Fruit fly (Drosophila melanogaster) whole organism, embryonic: ENCODE measurements around the gene CG1622.

Experiments
- Atf-2 ChIP-seq: fragments of 200-800 bp; sonication (Bioruptor generic); optimal IDR thresholded peaks from 2 replicates; lab custom pipeline; 2016; ENCODE audit warnings: missing biosample characterization, missing genetic modification characterization
- Atf3 ChIP-seq: fragments of 200-800 bp; sonication (Bioruptor generic); optimal IDR thresholded peaks from 3 replicates; lab custom pipeline; 2016; ENCODE audit warnings: missing biosample characterization, missing genetic modification characterization
- B-H1 ChIP-seq: fragments of 200-800 bp; sonication (Bioruptor generic); IDR thresholded peaks from 3 replicates; pipeline ENCODE4 v1.3.6; 2022; ENCODE audit warnings: missing biosample characterization, missing genetic modification characterization
- Bteb2 ChIP-seq: fragments of 200-800 bp; sonication (Bioruptor generic); optimal IDR thresholded peaks from 2 replicates; lab custom pipeline; 2016; ENCODE audit warnings: missing biosample characterization, missing genetic modification characterization
- CG10209 ChIP-seq: fragments of 200-800 bp; sonication (Bioruptor generic); optimal IDR thresholded peaks from 3 replicates; lab custom pipeline; 2017; ENCODE audit warnings: missing biosample characterization, mild to moderate bottlenecking, missing genetic modification characterization, missing genetic modification reagents
- CG1024 ChIP-seq: fragments of 200-800 bp; sonication (Bioruptor generic); IDR thresholded peaks from 2 replicates; pipeline ENCODE4 v1.3.6; 2022; ENCODE audit warnings: missing biosample characterization, missing genetic modification characterization
- CG10274 ChIP-seq: fragments of 200-800 bp; sonication (Bioruptor generic); optimal IDR thresholded peaks from 3 replicates; lab custom pipeline; 2017; ENCODE audit warnings: missing biosample characterization, mild to moderate bottlenecking, missing genetic modification characterization
- CG10959 ChIP-seq: fragments of 200-800 bp; sonication (Bioruptor generic); IDR thresholded peaks from 2 replicates; pipeline ENCODE4 v1.3.6; 2022; ENCODE audit warnings: missing biosample characterization, missing genetic modification characterization
- CG11093 ChIP-seq: fragments of 200-800 bp; sonication (Bioruptor generic); IDR thresholded peaks from 3 replicates; pipeline ENCODE4 v1.3.6; 2022; ENCODE audit warnings: missing biosample characterization, missing genetic modification characterization
- CG12219 ChIP-seq: fragments of 200-800 bp; sonication (Bioruptor generic); optimal IDR thresholded peaks from 3 replicates; lab custom pipeline; 2018; ENCODE audit warnings: missing biosample characterization, mild to moderate bottlenecking, missing genetic modification characterization
- CG13424 ChIP-seq: fragments of 200-800 bp; sonication (Bioruptor generic); optimal IDR thresholded peaks from 2 replicates; lab custom pipeline; 2019; ENCODE audit warnings: missing biosample characterization, mild to moderate bottlenecking, missing genetic modification characterization, moderate library complexity
- CG14014 ChIP-seq: fragments of 200-800 bp; sonication (Bioruptor generic); IDR thresholded peaks from 2 replicates; pipeline ENCODE4 v1.3.6; 2022; ENCODE audit warnings: missing biosample characterization, missing genetic modification characterization
- CG14050 ChIP-seq: fragments of 200-800 bp; sonication (Bioruptor generic); IDR thresholded peaks from 3 replicates; pipeline ENCODE4 v1.3.6; 2022; ENCODE audit warnings: missing biosample characterization, missing genetic modification characterization
- CG14710 ChIP-seq: fragments of 200-800 bp; sonication (Bioruptor generic); optimal IDR thresholded peaks from 3 replicates; lab custom pipeline; 2019; ENCODE audit warnings: missing biosample characterization, mild to moderate bottlenecking, missing genetic modification characterization, moderate library complexity
- CG32532 ChIP-seq: fragments of 200-800 bp; sonication (Bioruptor generic); IDR thresholded peaks from 2 replicates; pipeline ENCODE4 v1.3.6; 2022; ENCODE audit warnings: missing biosample characterization, missing genetic modification characterization
- CG33213 ChIP-seq: fragments of 200-800 bp; sonication (Bioruptor generic); optimal IDR thresholded peaks from 3 replicates; lab custom pipeline; 2016; ENCODE audit warnings: missing biosample characterization, missing genetic modification characterization
- CG3847 ChIP-seq: fragments of 200-800 bp; sonication (Bioruptor generic); IDR thresholded peaks from 2 replicates; pipeline ENCODE4 v1.3.6; 2022; ENCODE audit warnings: missing biosample characterization, missing genetic modification characterization
- CG3995 ChIP-seq: fragments of 200-800 bp; sonication (Bioruptor generic); optimal IDR thresholded peaks from 3 replicates; lab custom pipeline; 2016; ENCODE audit warnings: missing biosample characterization, missing genetic modification characterization
- CG4328 ChIP-seq: fragments of 200-800 bp; sonication (Bioruptor generic); optimal IDR thresholded peaks from 3 replicates; lab custom pipeline; 2017; ENCODE audit warnings: missing biosample characterization, missing genetic modification reagents, missing genetic modification characterization
- CG7357 ChIP-seq: fragments of 200-800 bp; sonication (Bioruptor generic); IDR thresholded peaks from 3 replicates; pipeline ENCODE4 v1.3.6; 2022; ENCODE audit warnings: missing biosample characterization, missing genetic modification characterization
- CG9817 ChIP-seq: fragments of 200-800 bp; sonication (Bioruptor generic); optimal IDR thresholded peaks from 2 replicates; lab custom pipeline; 2018; ENCODE audit warnings: missing biosample characterization, mild to moderate bottlenecking, missing genetic modification characterization, moderate library complexity
- Dfd ChIP-seq, 2 experiments: fragments of >200 bp; optimal IDR thresholded peaks; 2 replicates each; lab custom pipeline; 2017; ENCODE audit warnings: missing biosample characterization in 2 of 2, missing genetic modification characterization in 2 of 2
- Drgx ChIP-seq: fragments of 200-800 bp; sonication (Bioruptor generic); IDR thresholded peaks from 2 replicates; pipeline ENCODE4 v1.3.6; 2022; ENCODE audit warnings: missing biosample characterization, missing genetic modification characterization
- ERR ChIP-seq: fragments of 200-800 bp; sonication (Bioruptor generic); optimal IDR thresholded peaks from 2 replicates; lab custom pipeline; 2016; ENCODE audit warnings: missing biosample characterization, missing genetic modification characterization
- H15 ChIP-seq: fragments of 200-800 bp; sonication (Bioruptor generic); IDR thresholded peaks from 3 replicates; pipeline ENCODE4 v1.3.6; 2022; ENCODE audit warnings: missing biosample characterization, missing genetic modification characterization
- Hmx ChIP-seq: fragments of 200-800 bp; sonication (Bioruptor generic); optimal IDR thresholded peaks from 2 replicates; lab custom pipeline; 2016; ENCODE audit warnings: missing biosample characterization, missing genetic modification characterization
- Hsf ChIP-seq: fragments of 200-800 bp; sonication (Bioruptor generic); optimal IDR thresholded peaks from 3 replicates; lab custom pipeline; 2016; ENCODE audit warnings: missing biosample characterization, missing genetic modification characterization
- Lim3 ChIP-seq: fragments of 200-800 bp; sonication (Bioruptor generic); IDR thresholded peaks from 2 replicates; pipeline ENCODE4 v1.3.6; 2022; ENCODE audit warnings: missing biosample characterization, missing genetic modification characterization
- Mad ChIP-seq: fragments of 200-800 bp; sonication (Bioruptor generic); optimal IDR thresholded peaks from 2 replicates; lab custom pipeline; 2016; ENCODE audit warnings: missing biosample characterization, missing genetic modification characterization
- Rfx ChIP-seq: fragments of 200-800 bp; sonication (Bioruptor generic); IDR thresholded peaks from 2 replicates; pipeline ENCODE4 v1.3.6; 2022; ENCODE audit warnings: missing biosample characterization, missing genetic modification characterization
- aop ChIP-seq: fragments of 200-800 bp; sonication (Bioruptor generic); IDR thresholded peaks from 2 replicates; pipeline ENCODE4 v1.3.6; 2022; ENCODE audit warnings: missing biosample characterization, missing genetic modification characterization
- bab2 ChIP-seq: fragments of 200-800 bp; sonication (Bioruptor generic); optimal IDR thresholded peaks from 2 replicates; lab custom pipeline; 2016; ENCODE audit warnings: missing biosample characterization, missing genetic modification characterization
- cad ChIP-seq: fragments of >200 bp; optimal IDR thresholded peaks from 2 replicates; lab custom pipeline; 2017; ENCODE audit warnings: missing biosample characterization, missing genetic modification characterization
- chm ChIP-seq: fragments of 200-800 bp; sonication (Bioruptor generic); IDR thresholded peaks from 2 replicates; pipeline ENCODE4 v1.3.6; 2022; ENCODE audit warnings: missing biosample characterization, missing genetic modification characterization
- ci ChIP-seq: fragments of 200-800 bp; sonication (Bioruptor generic); IDR thresholded peaks from 3 replicates; pipeline ENCODE4 v1.3.6; 2022; ENCODE audit warnings: missing biosample characterization, missing genetic modification characterization
- crc ChIP-seq: fragments of 200-800 bp; sonication (Bioruptor generic); optimal IDR thresholded peaks from 2 replicates; lab custom pipeline; 2016; ENCODE audit warnings: missing biosample characterization, missing genetic modification characterization
- croc ChIP-seq: fragments of 200-800 bp; sonication (Bioruptor generic); conservative IDR thresholded peaks from 3 replicates; pipeline ENCODE4 v1.3.6; 2022; ENCODE audit warnings: missing biosample characterization, missing genetic modification characterization
- danr ChIP-seq: fragments of 200-800 bp; sonication (Bioruptor generic); IDR thresholded peaks from 2 replicates; pipeline ENCODE4 v1.3.6; 2022; ENCODE audit warnings: missing biosample characterization, missing genetic modification characterization
- dmrt11E ChIP-seq: fragments of 200-800 bp; sonication (Bioruptor generic); optimal IDR thresholded peaks from 3 replicates; lab custom pipeline; 2018; ENCODE audit warnings: missing biosample characterization, mild to moderate bottlenecking, missing genetic modification characterization, moderate library complexity
- dmrt99B ChIP-seq: fragments of 200-800 bp; sonication (Bioruptor generic); optimal IDR thresholded peaks from 2 replicates; lab custom pipeline; 2018; ENCODE audit warnings: missing biosample characterization, mild to moderate bottlenecking, missing genetic modification characterization, moderate library complexity
- fru ChIP-seq: fragments of >200 bp; optimal IDR thresholded peaks from 2 replicates; lab custom pipeline; 2017
- her ChIP-seq: fragments of 200-800 bp; sonication (Bioruptor generic); optimal IDR thresholded peaks from 2 replicates; lab custom pipeline; 2016; ENCODE audit warnings: missing biosample characterization, missing genetic modification characterization
- inv ChIP-seq: fragments of 200-800 bp; sonication (Bioruptor generic); IDR thresholded peaks from 2 replicates; pipeline ENCODE4 v1.3.6; 2022; ENCODE audit warnings: missing biosample characterization, missing genetic modification characterization; ENCODE audit not compliant: partially characterized antibody
- ken ChIP-seq: fragments of 200-800 bp; sonication (Bioruptor generic); IDR thresholded peaks from 3 replicates; pipeline ENCODE4 v1.3.6; 2022; ENCODE audit warnings: missing biosample characterization, missing genetic modification characterization
- klu ChIP-seq: fragments of 200-800 bp; sonication (Bioruptor generic); IDR thresholded peaks from 2 replicates; pipeline ENCODE4 v1.3.6; 2022; ENCODE audit warnings: missing biosample characterization, missing genetic modification characterization
- lilli ChIP-seq: fragments of 200-800 bp; sonication (Bioruptor generic); optimal IDR thresholded peaks from 3 replicates; lab custom pipeline; 2016; ENCODE audit warnings: missing biosample characterization, missing genetic modification characterization
- onecut ChIP-seq: fragments of 200-800 bp; sonication (Bioruptor generic); IDR thresholded peaks from 2 replicates; pipeline ENCODE4 v1.3.6; 2022; ENCODE audit warnings: missing biosample characterization, missing genetic modification characterization
- org-1 ChIP-seq: fragments of 200-800 bp; sonication (Bioruptor generic); optimal IDR thresholded peaks from 2 replicates; lab custom pipeline; 2017; ENCODE audit warnings: missing biosample characterization, missing genetic modification characterization
- sc ChIP-seq, 3 experiments: fragments of >200 bp in 2 of 3; fragments of 200-800 bp in 1 of 3; sonication (Bioruptor generic) in 1 of 3; optimal IDR thresholded peaks; 2 replicates in 2 of 3; 3 replicates in 1 of 3; lab custom pipeline; 2017; ENCODE audit warnings: mild to moderate bottlenecking in 1 of 3, missing biosample characterization in 1 of 3, missing genetic modification characterization in 1 of 3, missing genetic modification reagents in 1 of 3
- slp2 ChIP-seq: fragments of 200-800 bp; sonication (Bioruptor generic); optimal IDR thresholded peaks from 2 replicates; lab custom pipeline; 2016; ENCODE audit warnings: missing biosample characterization, missing genetic modification characterization
- sqz ChIP-seq: fragments of 200-800 bp; sonication (Bioruptor generic); optimal IDR thresholded peaks from 3 replicates; lab custom pipeline; 2018; ENCODE audit warnings: missing biosample characterization, mild to moderate bottlenecking, missing genetic modification characterization
- tap ChIP-seq: fragments of 200-800 bp; optimal IDR thresholded peaks from 3 replicates; lab custom pipeline; 2019; ENCODE audit warnings: missing biosample characterization, mild to moderate bottlenecking, missing genetic modification characterization, moderate library complexity
- trh ChIP-seq: fragments of 200-800 bp; sonication (Bioruptor generic); optimal IDR thresholded peaks from 2 replicates; lab custom pipeline; 2016; ENCODE audit warnings: missing biosample characterization, missing genetic modification characterization

Gene CG1622

DNA sequence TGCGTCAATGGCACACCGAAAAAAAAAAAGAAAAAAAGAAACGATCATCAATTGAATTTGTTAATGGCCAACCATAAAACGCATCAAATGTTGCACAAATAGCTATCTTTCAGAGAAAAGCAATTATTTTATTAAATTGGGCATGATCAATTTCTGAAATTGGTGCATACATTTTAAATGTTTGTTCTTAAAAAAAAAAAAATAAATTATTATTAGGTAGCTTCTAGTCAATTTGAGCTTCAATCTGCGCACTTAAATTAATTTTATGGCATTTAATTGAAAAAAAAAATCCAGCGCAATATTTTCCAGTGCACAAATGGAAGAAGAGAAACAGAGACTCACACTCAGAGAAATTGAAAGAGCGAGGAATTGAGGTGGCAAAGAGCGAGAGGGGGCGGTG is 26.2 kb downstream of the CG1622 start (continued):
- TF ChIP-seq Atf-2 (GFP tag; lab: Kevin White, UChicago) (peak; percentile 59), B-H1 (GFP tag; lab: Robert Waterston, UW) (no peak), Drgx (GFP tag; lab: Robert Waterston, UW) (peak; percentile 63), CG14050 (peak; percentile 48; the same call in 2 of the 3 replicates), inv (no peak), croc (GFP tag; lab: Robert Waterston, UW) (no peak), Hsf (GFP tag; lab: Kevin White, UChicago) (peak; percentile 82), dmrt99B (tag; lab: Kevin White, UChicago) (peak; percentile 78), CG11093 (peak; percentile 60; the same call in 2 of the 3 replicates), CG12219 (GFP tag; lab: Kevin White, UChicago) (no peak), CG10959 (GFP tag; lab: Robert Waterston, UW) (no peak), CG33213 (GFP tag; lab: Kevin White, UChicago) (peak; percentile 62), CG32532 (GFP tag; lab: Robert Waterston, UW) (peak; percentile 71), org-1 (peak; percentile 3), CG14014 (GFP tag; lab: Robert Waterston, UW) (0 out of 2 replicates have a peak, but pooled peaks have one; percentile 32), dmrt11E (tag; lab: Kevin White, UChicago) (peak; percentile 20), CG14710 (tag; lab: Kevin White, UChicago) (peak; percentile 15), bab2 (GFP tag; lab: Kevin White, UChicago) (peak; percentile 46), Mad (peak; percentile 66), her (GFP tag; lab: Kevin White, UChicago) (peak; percentile 44), CG3847 (GFP tag; lab: Robert Waterston, UW) (peak; percentile 47), Bteb2 (GFP tag; lab: Kevin White, UChicago) (peak; percentile 74), ken (GFP tag; lab: Robert Waterston, UW) (no peak; the same call in 2 of the 3 replicates), CG10274 (GFP tag; lab: Kevin White, UChicago) (no peak), Hmx (GFP tag; lab: Kevin White, UChicago) (no peak), ERR (GFP tag; lab: Kevin White, UChicago) (peak; percentile 7), tap (tag; lab: Kevin White, UChicago) (no peak), CG9817 (tag; lab: Kevin White, UChicago) (peak; percentile 51), klu (peak; percentile 40; the same call in 1 of the 2 replicates), CG1024 (GFP tag; lab: Robert Waterston, UW) (no peak), crc (peak; percentile 20), onecut (GFP tag; lab: Robert Waterston, UW) (no peak), Lim3 (GFP tag; lab: Robert Waterston, UW) (no peak), Dfd (GFP tag; optimal IDR thresholded peaks at IDR 0.05; lab: Kevin White, UChicago) (no peak), slp2 (GFP tag; lab: Kevin White, UChicago) (peak; percentile 68), CG13424 (tag; lab: Kevin White, UChicago) (peak; percentile 68), trh (GFP tag; lab: Kevin White, UChicago) (no peak), ci (GFP tag; lab: Robert Waterston, UW) (peak; percentile 59), CG3995 (GFP tag; lab: Kevin White, UChicago) (no peak), CG7357 (GFP tag; lab: Robert Waterston, UW) (no peak), cad (GFP tag; lab: Kevin White, UChicago) (no peak), lilli (peak; percentile 61), H15 (GFP tag; lab: Robert Waterston, UW) (no peak), Atf3 (GFP tag; lab: Kevin White, UChicago) (peak; percentile 34), sqz (GFP tag; lab: Kevin White, UChicago) (no peak), chm (GFP tag; lab: Robert Waterston, UW) (peak; percentile 47; the same call in 1 of the 2 replicates), sc (optimal IDR thresholded peaks at IDR 0.05; lab: Kevin White, UChicago) (no peak), sc (GFP tag; optimal IDR thresholded peaks at IDR 0.05; lab: Kevin White, UChicago) (no peak), fru (no peak), CG10209 (GFP tag; lab: Kevin White, UChicago) (peak; percentile 62), CG4328 (GFP tag; lab: Kevin White, UChicago) (no peak), danr (no peak), Rfx (GFP tag; lab: Robert Waterston, UW) (peak; percentile 62), aop (GFP tag; lab: Robert Waterston, UW) (no peak)
